Worm (Caenorhabditis elegans) whole organism, late embryonic: ENCODE measurements around the gene srp-6.

Source experiments
- C38D4.7 ChIP-seq: fragments of 200-800 bp; sonication (Bioruptor generic); optimal IDR thresholded peaks from 2 replicates; lab custom pipeline; 2018; ENCODE audit warnings: mild to moderate bottlenecking, missing genetic modification characterization, moderate library complexity, missing compliant biosample characterization
- F13H6.1 ChIP-seq: sonication (generic microtip); optimal IDR thresholded peaks from 2 replicates; lab custom pipeline; 2016; ENCODE audit warnings: missing genetic modification characterization, missing compliant biosample characterization
- ceh-18 ChIP-seq: sonication (generic microtip); optimal IDR thresholded peaks from 2 replicates; lab custom pipeline; 2016; ENCODE audit warnings: missing genetic modification characterization, missing compliant biosample characterization
- ceh-19 ChIP-seq: fragments of 200-800 bp; sonication (Bioruptor generic); optimal IDR thresholded peaks from 2 replicates; lab custom pipeline; 2018; ENCODE audit warnings: mild to moderate bottlenecking, missing genetic modification characterization, missing compliant biosample characterization
- ceh-2 ChIP-seq: sonication (generic microtip); optimal IDR thresholded peaks from 2 replicates; lab custom pipeline; 2016; ENCODE audit warnings: missing genotype, missing genetic modification characterization, missing compliant biosample characterization
- ceh-22 ChIP-seq: sonication (generic microtip); optimal IDR thresholded peaks from 2 replicates; lab custom pipeline; 2017; ENCODE audit warnings: missing biosample characterization, missing genetic modification characterization
- ceh-24 ChIP-seq: sonication (generic microtip); optimal IDR thresholded peaks from 2 replicates; lab custom pipeline; 2016; ENCODE audit warnings: mild to moderate bottlenecking, missing genetic modification characterization, missing compliant biosample characterization
- ceh-30 ChIP-seq: fragments of 150-350 bp; optimal IDR thresholded peaks from 2 replicates; lab custom pipeline; 2014; ENCODE audit warnings: missing biosample characterization, missing genetic modification characterization
- ceh-31 ChIP-seq: sonication (generic microtip); optimal IDR thresholded peaks from 2 replicates; lab custom pipeline; 2016; ENCODE audit warnings: missing genetic modification characterization, missing compliant biosample characterization
- ceh-34 ChIP-seq: sonication (generic microtip); optimal IDR thresholded peaks from 2 replicates; lab custom pipeline; 2016; ENCODE audit warnings: mild to moderate bottlenecking, missing genetic modification characterization, missing compliant biosample characterization
- ceh-45 ChIP-seq: fragments of 200-800 bp; sonication (Bioruptor generic); IDR thresholded peaks from 2 replicates; pipeline ENCODE4 v1.3.6; 2022; ENCODE audit warnings: missing genetic modification reagents, missing genetic modification characterization, missing compliant biosample characterization
- ceh-48 ChIP-seq: sonication (generic microtip); optimal IDR thresholded peaks from 2 replicates; lab custom pipeline; 2016; ENCODE audit warnings: missing genetic modification characterization, inconsistent platforms, missing compliant biosample characterization
- ceh-9 ChIP-seq: sonication (generic microtip); optimal IDR thresholded peaks from 2 replicates; lab custom pipeline; 2016; ENCODE audit warnings: mild to moderate bottlenecking, missing genetic modification characterization, inconsistent platforms, missing compliant biosample characterization
- dve-1 ChIP-seq: sonication (generic microtip); optimal IDR thresholded peaks from 2 replicates; lab custom pipeline; 2017; ENCODE audit warnings: antibody characterized with exemption, mild to moderate bottlenecking, missing genetic modification characterization, missing compliant biosample characterization
- ets-4 ChIP-seq: sonication (generic microtip); optimal IDR thresholded peaks from 2 replicates; lab custom pipeline; 2016; ENCODE audit warnings: missing genetic modification characterization, missing compliant biosample characterization
- gmeb-2 ChIP-seq: sonication (generic microtip); optimal IDR thresholded peaks from 2 replicates; lab custom pipeline; 2016; ENCODE audit warnings: missing genetic modification characterization, inconsistent platforms, missing compliant biosample characterization
- hlh-13 ChIP-seq: fragments of 200-800 bp; sonication (Bioruptor generic); optimal IDR thresholded peaks from 2 replicates; lab custom pipeline; 2018; ENCODE audit warnings: mild to moderate bottlenecking, missing genetic modification characterization, missing compliant biosample characterization
- hlh-6 ChIP-seq: sonication (generic microtip); optimal IDR thresholded peaks from 2 replicates; lab custom pipeline; 2016; ENCODE audit warnings: missing genotype, missing genetic modification characterization, missing compliant biosample characterization
- hlh-8 ChIP-seq: sonication (generic microtip); optimal IDR thresholded peaks from 2 replicates; lab custom pipeline; 2016; ENCODE audit warnings: missing genotype, missing genetic modification characterization, missing compliant biosample characterization
- lin-11 ChIP-seq: fragments of 200-800 bp; sonication (Bioruptor generic); optimal IDR thresholded peaks from 2 replicates; lab custom pipeline; 2018; ENCODE audit warnings: mild to moderate bottlenecking, missing genetic modification characterization, missing compliant biosample characterization
- madf-2 ChIP-seq: sonication (generic microtip); optimal IDR thresholded peaks from 2 replicates; lab custom pipeline; 2017; ENCODE audit warnings: missing genetic modification characterization, missing compliant biosample characterization
- mec-3 ChIP-seq: sonication (generic microtip); optimal IDR thresholded peaks from 2 replicates; lab custom pipeline; 2016; ENCODE audit warnings: borderline replicate concordance, missing genetic modification characterization, missing compliant biosample characterization
- nfya-1 ChIP-seq: sonication (generic microtip); optimal IDR thresholded peaks from 2 replicates; lab custom pipeline; 2017; ENCODE audit warnings: missing genetic modification characterization, mild to moderate bottlenecking, missing compliant biosample characterization, antibody characterized with exemption, moderate library complexity
- nhr-11 ChIP-seq: fragments of 150-350 bp; optimal IDR thresholded peaks from 2 replicates; lab custom pipeline; 2014; ENCODE audit warnings: missing biosample characterization, missing genetic modification characterization
- npax-4 ChIP-seq: sonication (generic microtip); optimal IDR thresholded peaks from 2 replicates; lab custom pipeline; 2016; ENCODE audit warnings: missing genetic modification characterization, missing compliant biosample characterization
- odd-2 ChIP-seq: sonication (generic microtip); optimal IDR thresholded peaks from 2 replicates; lab custom pipeline; 2017; ENCODE audit warnings: antibody characterized with exemption, mild to moderate bottlenecking, missing genetic modification characterization, missing compliant biosample characterization
- pag-3 ChIP-seq: sonication (generic microtip); optimal IDR thresholded peaks from 2 replicates; lab custom pipeline; 2016; ENCODE audit warnings: missing compliant biosample characterization, missing genetic modification characterization, borderline replicate concordance
- pha-4 ChIP-seq: fragments of 150-350 bp; optimal IDR thresholded peaks from 2 replicates; lab custom pipeline; 2018; ENCODE audit warnings: missing biosample characterization, missing genetic modification reagents, missing genetic modification characterization
- pros-1 ChIP-seq: fragments of 150-350 bp; optimal IDR thresholded peaks from 2 replicates; lab custom pipeline; 2014; ENCODE audit warnings: missing biosample characterization, missing genetic modification reagents, missing genetic modification characterization
- sdc-2 ChIP-seq: sonication (generic microtip); optimal IDR thresholded peaks from 2 replicates; lab custom pipeline; 2016; ENCODE audit warnings: missing genotype, missing genetic modification characterization, missing compliant biosample characterization
- sox-2 ChIP-seq: fragments of 200-800 bp; sonication (Bioruptor generic); IDR thresholded peaks from 2 replicates; pipeline ENCODE4 v1.3.6; 2022; ENCODE audit warnings: missing genetic modification reagents, missing genetic modification characterization, missing compliant biosample characterization
- tbx-7 ChIP-seq: sonication (generic microtip); optimal IDR thresholded peaks from 2 replicates; lab custom pipeline; 2016; ENCODE audit warnings: missing genotype, missing genetic modification characterization, missing compliant biosample characterization
- ttx-3 ChIP-seq: sonication (generic microtip); optimal IDR thresholded peaks from 2 replicates; lab custom pipeline; 2016; ENCODE audit warnings: missing genetic modification reagents, missing genetic modification characterization, missing compliant biosample characterization
- unc-3 ChIP-seq, 2 experiments: fragments of 200-800 bp in 1 of 2; sonication (Bioruptor generic) in 1 of 2; sonication (generic microtip) in 1 of 2; conservative IDR thresholded peaks in 1 of 2; optimal IDR thresholded peaks in 1 of 2; 2 replicates each; pipeline versions ENCODE4 v1.3.6 to Lab custom; 2016 to 2022; ENCODE audit warnings: missing compliant biosample characterization in 2 of 2, missing genetic modification characterization in 2 of 2, missing genetic modification reagents in 1 of 2
- unc-42 ChIP-seq: sonication (generic microtip); optimal IDR thresholded peaks from 2 replicates; lab custom pipeline; 2016; ENCODE audit warnings: missing genotype, missing genetic modification characterization, missing compliant biosample characterization
- unc-55 ChIP-seq: sonication (generic microtip); optimal IDR thresholded peaks from 2 replicates; lab custom pipeline; 2017; ENCODE audit warnings: missing biosample characterization, missing genetic modification reagents, missing genetic modification characterization
- zip-5 ChIP-seq: sonication (generic microtip); optimal IDR thresholded peaks from 2 replicates; lab custom pipeline; 2016; ENCODE audit warnings: missing genetic modification characterization, missing compliant biosample characterization

srp-6 gene

DNA sequence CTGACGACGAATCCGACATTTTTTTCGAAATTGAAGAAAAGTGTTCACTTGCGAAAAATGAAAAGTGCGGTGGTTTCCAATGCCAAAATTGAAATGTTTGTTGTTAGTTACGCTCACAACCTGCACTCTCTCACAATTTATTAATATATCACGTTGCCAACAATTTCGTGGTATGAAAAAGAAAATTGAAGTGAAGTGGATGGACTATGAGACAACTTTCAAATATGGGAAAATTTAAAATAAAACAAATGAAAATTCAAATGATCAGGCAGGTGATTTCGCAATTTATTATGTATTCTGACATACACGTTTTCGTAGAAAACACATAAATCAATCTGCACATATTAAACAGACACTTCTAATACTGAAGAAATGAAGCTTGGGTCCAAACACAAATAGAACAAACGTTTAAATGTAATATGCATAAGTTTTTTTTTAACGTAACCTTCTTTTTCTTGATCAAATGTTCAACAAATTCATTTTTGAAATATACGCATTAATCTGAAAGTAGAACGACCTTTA, at the start of gene srp-6:
Gene srp-6, minus strand, starts transcription at position 51 of the 522 bp plus-strand sequence.
- TF ChIP-seq C38D4.7, result no peak
- no peak for TF ChIP-seq unc-3 (GFP tag; conservative IDR thresholded peaks at IDR 0.05; lab: Robert Waterston, UW)
- no peak for TF ChIP-seq unc-3 (tag; optimal IDR thresholded peaks at IDR 0.05; lab: Kevin White, UChicago)
- TF ChIP-seq pros-1 (tag; lab: Kevin White, UChicago), result no peak
- TF ChIP-seq npax-4 (tag; lab: Kevin White, UChicago), result no peak
- TF ChIP-seq tbx-7 (tag; lab: Kevin White, UChicago), result no peak
- no peak for TF ChIP-seq ceh-18 (tag; lab: Kevin White, UChicago)
- TF ChIP-seq pha-4, result no peak
- no peak for TF ChIP-seq nfya-1 (tag; lab: Kevin White, UChicago)
- no peak for TF ChIP-seq odd-2 (tag; lab: Kevin White, UChicago)
- no peak for TF ChIP-seq hlh-6 (tag; lab: Kevin White, UChicago)
- no peak for TF ChIP-seq ceh-30 (tag; lab: Kevin White, UChicago)
- TF ChIP-seq sdc-2 (tag; lab: Kevin White, UChicago), result no peak
- no peak for TF ChIP-seq zip-5 (tag; lab: Kevin White, UChicago)

- no peak for TF ChIP-seq ceh-24 (tag; lab: Kevin White, UChicago)
- no peak for TF ChIP-seq tbx-7 (tag; lab: Kevin White, UChicago)
- peak; percentile 19 for TF ChIP-seq unc-55
- TF ChIP-seq, all 69 proteins: peak for 1
Observed at ce11 chrV:7434805-7435363, 49.0 kb upstream of the srp-6 start.

DNA sequence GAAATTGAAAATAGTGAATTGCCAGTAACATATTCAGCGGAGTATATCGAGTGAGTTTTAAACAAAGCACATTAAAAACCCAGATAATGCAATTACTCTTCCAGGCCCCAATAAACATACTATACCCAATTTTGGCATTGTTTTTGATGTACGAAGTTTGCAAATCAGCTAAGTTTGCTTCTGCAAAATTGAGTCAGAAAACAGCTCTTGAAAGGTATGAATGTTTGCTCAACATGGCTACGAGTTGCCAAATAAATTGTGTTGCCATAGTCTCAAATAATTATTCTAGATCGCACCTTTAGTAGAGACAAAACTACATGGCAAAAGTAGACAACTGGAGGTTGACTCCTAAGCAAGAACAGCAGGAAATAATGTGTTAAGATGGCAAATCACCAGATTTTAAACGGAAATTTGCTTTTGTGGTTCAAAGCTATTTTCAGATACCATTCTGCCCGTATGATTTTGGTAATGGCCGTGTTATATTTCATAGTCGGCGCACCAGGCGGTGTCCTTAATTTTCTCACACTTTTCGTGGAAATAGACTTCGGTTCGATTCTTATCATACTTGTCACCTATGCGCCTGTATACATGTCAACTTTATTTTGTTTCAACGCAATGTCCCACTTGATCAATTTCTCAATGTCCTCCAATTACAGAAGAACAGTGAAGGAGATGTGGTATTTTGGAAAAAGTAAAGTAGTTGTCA, 46.7 kb upstream of the srp-6 start:
- TF ChIP-seq sox-2 (GFP tag; lab: Robert Waterston, UW) (no peak), F13H6.1 (tag; lab: Kevin White, UChicago) (no peak), gmeb-2 (tag; lab: Kevin White, UChicago) (no peak)
- TF ChIP-seq, all 69 proteins: peak for 0

ce11 chrV:7431016-7431415, 45.1 kb upstream of the srp-6 start, which contains the start of gene srw-71:
Gene srw-71, minus strand, starts transcription at chrV:7431116.
- no peak for TF ChIP-seq odd-2 (tag; lab: Kevin White, UChicago)
- TF ChIP-seq, all 69 proteins: peak for 0

DNA sequence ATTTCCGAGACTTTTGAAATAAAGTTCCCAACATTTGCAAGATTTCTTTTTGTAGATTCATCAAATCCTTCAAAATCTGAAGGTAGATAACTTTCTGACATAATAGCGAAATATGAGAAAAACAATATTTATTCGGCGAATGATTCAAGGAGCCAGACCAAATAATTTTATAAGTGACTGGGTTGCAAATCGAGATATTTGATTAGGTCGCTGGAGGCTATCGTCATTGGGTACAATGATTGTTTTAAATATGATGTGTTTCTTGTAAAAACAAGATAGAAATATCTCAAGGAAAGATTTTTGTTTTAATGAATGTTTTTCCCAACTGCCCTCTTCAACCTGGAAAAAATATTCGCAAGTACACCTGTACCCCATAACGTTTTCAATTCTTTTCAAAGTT, 43.0 kb upstream of the srp-6 start, which contains the start of gene srw-69:
Gene srw-69, minus strand, starts transcription at position 101 of the 400 bp plus-strand sequence.
- TF ChIP-seq nhr-11 (no peak), unc-55 (no peak), ttx-3 (tag; lab: Kevin White, UChicago) (no peak), hlh-6 (tag; lab: Kevin White, UChicago) (no peak), mec-3 (tag; lab: Kevin White, UChicago) (no peak), ets-4 (no peak), sdc-2 (tag; lab: Kevin White, UChicago) (no peak), ceh-24 (tag; lab: Kevin White, UChicago) (no peak), ceh-22 (tag; lab: Kevin White, UChicago) (no peak), lin-11 (tag; lab: Kevin White, UChicago) (no peak), C38D4.7 (no peak)
- TF ChIP-seq, all 69 proteins: peak for 0

DNA sequence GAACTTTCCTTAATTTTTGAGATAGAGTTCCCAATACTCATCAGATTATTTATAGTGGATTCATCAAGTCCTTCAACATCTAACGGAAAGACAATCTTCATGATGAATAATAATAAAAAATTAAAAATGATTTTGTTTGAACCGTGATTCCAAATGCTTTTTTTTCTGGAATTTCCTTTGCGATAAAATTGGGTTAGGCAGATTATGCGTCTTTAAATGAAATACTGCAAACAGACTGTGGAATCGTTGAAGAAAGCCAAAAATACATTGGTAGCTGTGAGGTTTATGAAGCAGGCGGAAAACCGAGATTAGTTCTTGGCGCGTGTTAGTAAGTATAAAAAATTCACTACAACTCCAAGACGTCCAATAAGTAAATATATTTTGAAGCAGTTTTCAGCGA, 40.7 kb upstream of the srp-6 start, which contains the start of gene srw-68:
Gene srw-68, minus strand, starts transcription at position 101 of the 400 bp plus-strand sequence.
- no peak for TF ChIP-seq ceh-45 (GFP tag; lab: Robert Waterston, UW)
- no peak for TF ChIP-seq lin-11 (tag; lab: Kevin White, UChicago)
- no peak for TF ChIP-seq unc-3 (GFP tag; conservative IDR thresholded peaks at IDR 0.05; lab: Robert Waterston, UW)
- no peak for TF ChIP-seq unc-3 (tag; optimal IDR thresholded peaks at IDR 0.05; lab: Kevin White, UChicago)
- TF ChIP-seq madf-2 (tag; lab: Kevin White, UChicago), result no peak
- no peak for TF ChIP-seq ceh-2
- no peak for TF ChIP-seq ceh-31 (tag; lab: Kevin White, UChicago)
- no peak for TF ChIP-seq hlh-8 (tag; lab: Kevin White, UChicago)
- no peak for TF ChIP-seq ceh-48 (tag; lab: Kevin White, UChicago)
- TF ChIP-seq pag-3 (tag; lab: Kevin White, UChicago), result no peak
- no peak for TF ChIP-seq ceh-34 (tag; lab: Kevin White, UChicago)
- no peak for TF ChIP-seq pros-1 (tag; lab: Kevin White, UChicago)
- no peak for TF ChIP-seq dve-1 (tag; lab: Kevin White, UChicago)
- TF ChIP-seq ceh-19, result no peak
- no peak for TF ChIP-seq ceh-9
- no peak for TF ChIP-seq hlh-13 (GFP tag; lab: Kevin White, UChicago)
- no peak for TF ChIP-seq ceh-18 (tag; lab: Kevin White, UChicago)
- TF ChIP-seq unc-42 (tag; lab: Kevin White, UChicago), result no peak
